Worm (Caenorhabditis elegans): ENCODE results near the gene fubl-1.

fubl-1 gene

ce11 chrV:10221317-10221716 is 17.3 kb downstream of the fubl-1 start, which contains the start of the genes fipr-5 and fipr-9:
Gene fipr-5 (minus strand): TSS chrV:10221417.
Gene fipr-9 (plus strand): TSS chrV:10221662.
- TF ChIP-seq zag-1 (tag; optimal IDR thresholded peaks at IDR 0.05) (no peak), sox-4 (tag; optimal IDR thresholded peaks at IDR 0.05) (no peak), nhr-47 (tag; optimal IDR thresholded peaks at IDR 0.05) (no peak), aly-2 (tag; optimal IDR thresholded peaks at IDR 0.05) (no peak), zip-4 (GFP tag; optimal IDR thresholded peaks at IDR 0.05) (no peak), elt-2 (tag; optimal IDR thresholded peaks at IDR 0.05) (no peak), sptf-1 (tag; optimal IDR thresholded peaks at IDR 0.05) (no peak), pag-3 (tag; optimal IDR thresholded peaks at IDR 0.05; ENCODE audit: borderline replicate concordance, insufficient read depth) (no peak), ama-1 (optimal IDR thresholded peaks at IDR 0.05) (no peak), ceh-82 (tag; optimal IDR thresholded peaks at IDR 0.05) (no peak), snu-23 (GFP tag; optimal IDR thresholded peaks at IDR 0.05) (no peak), ztf-11 (tag; optimal IDR thresholded peaks at IDR 0.05) (no peak), lir-3 (tag; optimal IDR thresholded peaks at IDR 0.05; ENCODE audit: poor library complexity) (no peak), nhr-12 (tag; optimal IDR thresholded peaks at IDR 0.05) (no peak), nhr-28 (tag; optimal IDR thresholded peaks at IDR 0.05) (no peak), ztf-4 (tag; optimal IDR thresholded peaks at IDR 0.05) (no peak), ceh-8 (GFP tag; optimal IDR thresholded peaks at IDR 0.05) (no peak), ceh-63 (GFP tag; optimal IDR thresholded peaks at IDR 0.05) (no peak), pqm-1 (tag; optimal IDR thresholded peaks at IDR 0.05) (no peak), vab-15 (tag; optimal IDR thresholded peaks at IDR 0.05) (no peak)

DNA sequence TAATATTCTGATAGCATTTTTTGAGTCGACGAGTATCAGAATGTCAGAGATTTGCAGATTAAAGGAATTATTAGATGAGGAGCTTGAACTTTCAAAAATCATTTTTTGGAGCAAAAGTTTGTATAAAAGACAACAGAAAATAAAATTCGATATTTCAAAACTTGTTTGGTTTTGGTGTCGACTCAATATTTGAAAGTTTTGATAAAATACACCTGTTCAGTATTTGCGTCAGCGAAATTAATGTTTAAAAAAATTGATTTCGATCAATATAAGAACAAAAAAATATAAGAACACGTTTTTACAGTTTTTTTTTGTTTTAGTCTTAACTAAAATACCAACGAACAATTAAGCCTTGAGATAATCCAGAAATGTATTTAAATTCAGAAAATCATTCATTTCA is 18.1 kb downstream of the fubl-1 start, which contains the start of gene C12D8.13:
C12D8.13 (minus strand) TSS at position 101 of the 400 bp plus-strand sequence.
- TF ChIP-seq egl-27 (tag; optimal IDR thresholded peaks at IDR 0.05) (no peak), pqm-1 (tag; optimal IDR thresholded peaks at IDR 0.05) (no peak), xbp-1 (tag; optimal IDR thresholded peaks at IDR 0.05) (no peak), nhr-47 (tag; optimal IDR thresholded peaks at IDR 0.05) (no peak), C16A3.4 (tag; optimal IDR thresholded peaks at IDR 0.05) (no peak), swsn-7 (tag; optimal IDR thresholded peaks at IDR 0.05) (no peak)

- TF ChIP-seq nhr-90 (tag; optimal IDR thresholded peaks at IDR 0.05; ENCODE audit: poor library complexity), result no peak
- TF ChIP-seq unc-30 (tag; optimal IDR thresholded peaks at IDR 0.05), result no peak
- no peak for TF ChIP-seq vab-15 (tag; optimal IDR thresholded peaks at IDR 0.05)
- no peak for TF ChIP-seq sptf-1 (tag; optimal IDR thresholded peaks at IDR 0.05)
Measured at ce11 chrV:10216724-10217123, 21.9 kb downstream of the fubl-1 start, which contains the start of gene ZK856.14. Gene ZK856.14 (plus strand): TSS chrV:10217024.

- no peak for TF ChIP-seq lin-14 (GFP tag; optimal IDR thresholded peaks at IDR 0.05)
- TF ChIP-seq efl-3 (GFP tag; optimal IDR thresholded peaks at IDR 0.05), result no peak
- TF ChIP-seq ceh-63 (GFP tag; optimal IDR thresholded peaks at IDR 0.05), result no peak
- TF ChIP-seq ceh-88 (GFP tag; IDR thresholded peaks at IDR 0.05), result no peak
- TF ChIP-seq sptf-1 (tag; optimal IDR thresholded peaks at IDR 0.05), result no peak
- no peak for TF ChIP-seq dpl-1 (GFP tag; optimal IDR thresholded peaks at IDR 0.05)
- no peak for TF ChIP-seq nhr-47 (tag; optimal IDR thresholded peaks at IDR 0.05)
- TF ChIP-seq nhr-28 (tag; optimal IDR thresholded peaks at IDR 0.05), result no peak
- TF ChIP-seq nhr-90 (tag; optimal IDR thresholded peaks at IDR 0.05; ENCODE audit: poor library complexity), result no peak
- no peak for TF ChIP-seq elt-2 (tag; optimal IDR thresholded peaks at IDR 0.05)
- TF ChIP-seq ztf-4 (tag; optimal IDR thresholded peaks at IDR 0.05), result no peak
- no peak for TF ChIP-seq pqm-1 (tag; optimal IDR thresholded peaks at IDR 0.05)
- no peak for TF ChIP-seq unc-130 (tag; optimal IDR thresholded peaks at IDR 0.05)
- TF ChIP-seq nhr-11 (tag; optimal IDR thresholded peaks at IDR 0.05), result no peak
- no peak for TF ChIP-seq egl-27 (tag; optimal IDR thresholded peaks at IDR 0.05)
- no peak for TF ChIP-seq lir-3 (tag; optimal IDR thresholded peaks at IDR 0.05; ENCODE audit: poor library complexity)
- TF ChIP-seq rnt-1 (tag; optimal IDR thresholded peaks at IDR 0.05), result no peak
- no peak for TF ChIP-seq nhr-77 (tag; optimal IDR thresholded peaks at IDR 0.05)
- no peak for TF ChIP-seq ceh-8 (GFP tag; optimal IDR thresholded peaks at IDR 0.05)
Measured at ce11 chrV:10212627-10213026, 26.0 kb downstream of the fubl-1 start, which contains the start of gene hpo-40. Gene hpo-40 (plus strand): TSS chrV:10212927.
